Fruit fly (Drosophila melanogaster) whole organism, embryonic: ENCODE measurements around the gene CG44836.
A peak's percentile ranks its signal among the peaks of the same experiment; 100 is the strongest.

Source experiments
- Asciz ChIP-seq: fragments of 200-800 bp; sonication (Bioruptor generic); optimal IDR thresholded peaks from 2 replicates; lab custom pipeline; 2017; ENCODE audit warnings: missing biosample characterization, mild to moderate bottlenecking, missing genetic modification characterization, missing genetic modification reagents
- CG10321 ChIP-seq: fragments of 200-800 bp; sonication (Bioruptor generic); IDR thresholded peaks from 2 replicates; pipeline ENCODE4 v1.3.6; 2022; ENCODE audit warnings: missing biosample characterization, missing genetic modification characterization
- CG11695 ChIP-seq: fragments of 200-800 bp; sonication (Bioruptor generic); IDR thresholded peaks from 3 replicates; pipeline ENCODE4 v1.3.6; 2022; ENCODE audit warnings: missing biosample characterization, missing genetic modification characterization
- CG12071 ChIP-seq: fragments of 200-800 bp; sonication (Bioruptor generic); optimal IDR thresholded peaks from 3 replicates; lab custom pipeline; 2018; ENCODE audit warnings: missing biosample characterization, mild to moderate bottlenecking, missing genetic modification characterization
- CG12104 ChIP-seq: fragments of 200-800 bp; sonication (Bioruptor generic); optimal IDR thresholded peaks from 3 replicates; lab custom pipeline; 2016; ENCODE audit warnings: missing biosample characterization, missing genetic modification characterization
- CG12219 ChIP-seq: fragments of 200-800 bp; sonication (Bioruptor generic); optimal IDR thresholded peaks from 3 replicates; lab custom pipeline; 2018; ENCODE audit warnings: missing biosample characterization, mild to moderate bottlenecking, missing genetic modification characterization
- CG12391 ChIP-seq: fragments of 200-800 bp; sonication (Bioruptor generic); optimal IDR thresholded peaks from 3 replicates; lab custom pipeline; 2018; ENCODE audit warnings: missing biosample characterization, mild to moderate bottlenecking, missing genetic modification characterization, moderate library complexity
- CG12942 ChIP-seq: fragments of 200-800 bp; sonication (Bioruptor generic); optimal IDR thresholded peaks from 3 replicates; lab custom pipeline; 2016; ENCODE audit warnings: missing biosample characterization, missing genetic modification characterization
- CG15479 ChIP-seq: fragments of 200-800 bp; sonication (Bioruptor generic); optimal IDR thresholded peaks from 3 replicates; lab custom pipeline; 2019; ENCODE audit warnings: missing biosample characterization, mild to moderate bottlenecking, missing genetic modification characterization, moderate library complexity
- CG16813 ChIP-seq: fragments of 200-800 bp; sonication (Bioruptor generic); IDR thresholded peaks from 3 replicates; pipeline ENCODE4 v1.3.6; 2022; ENCODE audit warnings: missing biosample characterization, missing genetic modification characterization; ENCODE audit not compliant: partially characterized antibody
- CG17359 ChIP-seq: fragments of 200-800 bp; sonication (Bioruptor generic); optimal IDR thresholded peaks from 3 replicates; lab custom pipeline; 2018; ENCODE audit warnings: missing biosample characterization, mild to moderate bottlenecking, missing genetic modification characterization, moderate library complexity
- CG2678 ChIP-seq: fragments of 200-800 bp; sonication (Bioruptor generic); optimal IDR thresholded peaks from 3 replicates; lab custom pipeline; 2019; ENCODE audit warnings: missing biosample characterization, mild to moderate bottlenecking, missing genetic modification characterization, moderate library complexity
- CG2875 ChIP-seq: fragments of 200-800 bp; sonication (Bioruptor generic); optimal IDR thresholded peaks from 2 replicates; lab custom pipeline; 2017; ENCODE audit warnings: missing biosample characterization, mild to moderate bottlenecking, missing genetic modification characterization, missing genetic modification reagents
- CG30403 ChIP-seq: fragments of 200-800 bp; sonication (Bioruptor generic); optimal IDR thresholded peaks from 3 replicates; lab custom pipeline; 2016; ENCODE audit warnings: missing biosample characterization, missing genetic modification characterization
- CG31365 ChIP-seq: fragments of 200-800 bp; sonication (Bioruptor generic); optimal IDR thresholded peaks from 2 replicates; lab custom pipeline; 2018; ENCODE audit warnings: missing biosample characterization, mild to moderate bottlenecking, missing genetic modification characterization
- CG3407 ChIP-seq: fragments of 200-800 bp; sonication (Bioruptor generic); optimal IDR thresholded peaks from 2 replicates; lab custom pipeline; 2018; ENCODE audit warnings: missing biosample characterization, mild to moderate bottlenecking, missing genetic modification characterization
- CG3838 ChIP-seq: fragments of 200-800 bp; sonication (Bioruptor generic); optimal IDR thresholded peaks from 3 replicates; lab custom pipeline; 2016; ENCODE audit warnings: missing biosample characterization, missing genetic modification characterization
- CG4707 ChIP-seq: fragments of 200-800 bp; sonication (Bioruptor generic); optimal IDR thresholded peaks from 2 replicates; lab custom pipeline; 2018; ENCODE audit warnings: missing biosample characterization, mild to moderate bottlenecking, missing genetic modification characterization, moderate library complexity
- CG6175 ChIP-seq: fragments of 200-800 bp; sonication (Bioruptor generic); IDR thresholded peaks from 3 replicates; pipeline ENCODE4 v1.3.6; 2022; ENCODE audit warnings: missing biosample characterization, missing genetic modification characterization
- CG7271 ChIP-seq: fragments of 200-800 bp; sonication (Bioruptor generic); optimal IDR thresholded peaks from 2 replicates; lab custom pipeline; 2018; ENCODE audit warnings: missing biosample characterization, mild to moderate bottlenecking, missing genetic modification characterization, moderate library complexity
- CG7786 ChIP-seq: fragments of 200-800 bp; sonication (Bioruptor generic); optimal IDR thresholded peaks from 2 replicates; lab custom pipeline; 2016; ENCODE audit warnings: missing biosample characterization, missing genetic modification characterization
- Doc3 ChIP-seq: fragments of 200-800 bp; sonication (Bioruptor generic); IDR thresholded peaks from 3 replicates; pipeline ENCODE4 v1.3.6; 2022; ENCODE audit warnings: missing biosample characterization, missing genetic modification characterization; ENCODE audit not compliant: partially characterized antibody
- Drgx ChIP-seq: fragments of 200-800 bp; sonication (Bioruptor generic); IDR thresholded peaks from 2 replicates; pipeline ENCODE4 v1.3.6; 2022; ENCODE audit warnings: missing biosample characterization, missing genetic modification characterization
- Gug ChIP-seq: fragments of 200-800 bp; sonication (Bioruptor generic); IDR thresholded peaks from 4 replicates; pipeline ENCODE4 v1.3.6; 2022; ENCODE audit warnings: missing biosample characterization, missing genetic modification characterization
- H15 ChIP-seq: fragments of 200-800 bp; sonication (Bioruptor generic); IDR thresholded peaks from 3 replicates; pipeline ENCODE4 v1.3.6; 2022; ENCODE audit warnings: missing biosample characterization, missing genetic modification characterization
- H2.0 ChIP-seq: fragments of 200-800 bp; sonication (Bioruptor generic); IDR thresholded peaks from 2 replicates; pipeline ENCODE4 v1.3.6; 2022; ENCODE audit warnings: missing biosample characterization, missing genetic modification characterization
- Lim3 ChIP-seq: fragments of 200-800 bp; sonication (Bioruptor generic); IDR thresholded peaks from 2 replicates; pipeline ENCODE4 v1.3.6; 2022; ENCODE audit warnings: missing biosample characterization, missing genetic modification characterization
- MBD-R2 ChIP-seq: fragments of 200-800 bp; sonication (Bioruptor generic); IDR thresholded peaks from 2 replicates; pipeline ENCODE4 v1.3.6; 2022; ENCODE audit warnings: missing biosample characterization, missing genetic modification characterization
- MTF-1 ChIP-seq: fragments of 200-800 bp; sonication (Bioruptor generic); optimal IDR thresholded peaks from 2 replicates; lab custom pipeline; 2018; ENCODE audit warnings: missing biosample characterization, mild to moderate bottlenecking, missing genetic modification characterization, borderline replicate concordance
- Oaz ChIP-seq: fragments of 200-800 bp; sonication (Bioruptor generic); IDR thresholded peaks from 2 replicates; pipeline ENCODE4 v1.3.6; 2022; ENCODE audit warnings: missing biosample characterization, missing genetic modification characterization
- Sry-β ChIP-seq: fragments of 200-800 bp; sonication (Bioruptor generic); optimal IDR thresholded peaks from 2 replicates; lab custom pipeline; 2018; ENCODE audit warnings: missing biosample characterization, mild to moderate bottlenecking, missing genetic modification characterization, moderate library complexity
- Trl ChIP-seq, 3 experiments: fragments of >200 bp in 2 of 3; fragments of 200-800 bp in 1 of 3; sonication (Bioruptor generic) in 1 of 3; optimal IDR thresholded peaks; 2 replicates in 1 of 3; 3 replicates in 2 of 3; lab custom pipeline; 2016 to 2017; ENCODE audit warnings: missing biosample characterization in 1 of 3, missing genetic modification characterization in 1 of 3
- Usf ChIP-seq: fragments of 200-800 bp; sonication (Bioruptor generic); optimal IDR thresholded peaks from 2 replicates; lab custom pipeline; 2017; ENCODE audit warnings: missing genotype, missing biosample characterization, missing genetic modification characterization
- Xrp1 ChIP-seq: fragments of 200-800 bp; sonication (Bioruptor generic); IDR thresholded peaks from 2 replicates; pipeline ENCODE4 v1.3.6; 2022; ENCODE audit warnings: missing biosample characterization, missing genetic modification characterization
- ara ChIP-seq: fragments of 200-800 bp; sonication (Bioruptor generic); IDR thresholded peaks from 2 replicates; pipeline ENCODE4 v1.3.6; 2022; ENCODE audit warnings: missing biosample characterization, missing genetic modification characterization
- ase ChIP-seq: fragments of 200-800 bp; sonication (Bioruptor generic); IDR thresholded peaks from 3 replicates; pipeline ENCODE4 v1.3.6; 2022; ENCODE audit warnings: missing biosample characterization, missing genetic modification characterization
- chif ChIP-seq, 2 experiments: fragments of 200-800 bp; sonication (Bioruptor generic); optimal IDR thresholded peaks; 3 replicates each; lab custom pipeline; 2016; ENCODE audit warnings: missing biosample characterization in 2 of 2, missing genetic modification characterization in 2 of 2
- dm ChIP-seq: fragments of 200-800 bp; sonication (Bioruptor generic); optimal IDR thresholded peaks from 3 replicates; lab custom pipeline; 2016; ENCODE audit warnings: missing biosample characterization, missing genetic modification characterization
- dpn ChIP-seq, 2 experiments: fragments of 200-800 bp; sonication (Bioruptor generic); optimal IDR thresholded peaks; 3 replicates each; lab custom pipeline; 2016; ENCODE audit warnings: missing biosample characterization in 2 of 2, missing genetic modification characterization in 2 of 2
- en ChIP-seq: fragments of 200-800 bp; sonication (Bioruptor generic); optimal IDR thresholded peaks from 2 replicates; lab custom pipeline; 2016; ENCODE audit warnings: missing biosample characterization, missing genetic modification characterization
- fd3F ChIP-seq: fragments of 200-800 bp; sonication (Bioruptor generic); optimal IDR thresholded peaks from 2 replicates; lab custom pipeline; 2018; ENCODE audit warnings: missing biosample characterization, mild to moderate bottlenecking, missing genetic modification characterization, moderate library complexity
- gcm2 ChIP-seq: fragments of 200-800 bp; sonication (Bioruptor generic); optimal IDR thresholded peaks from 2 replicates; lab custom pipeline; 2016; ENCODE audit warnings: missing biosample characterization, missing genetic modification characterization
- gsb-n ChIP-seq: fragments of 200-800 bp; sonication (Bioruptor generic); optimal IDR thresholded peaks from 3 replicates; lab custom pipeline; 2018; ENCODE audit warnings: missing biosample characterization, mild to moderate bottlenecking, missing genetic modification characterization
- her ChIP-seq: fragments of 200-800 bp; sonication (Bioruptor generic); optimal IDR thresholded peaks from 2 replicates; lab custom pipeline; 2016; ENCODE audit warnings: missing biosample characterization, missing genetic modification characterization
- jing ChIP-seq: fragments of 200-800 bp; sonication (Bioruptor generic); optimal IDR thresholded peaks from 2 replicates; lab custom pipeline; 2018; ENCODE audit warnings: missing biosample characterization, mild to moderate bottlenecking, missing genetic modification characterization
- ken ChIP-seq: fragments of 200-800 bp; sonication (Bioruptor generic); IDR thresholded peaks from 3 replicates; pipeline ENCODE4 v1.3.6; 2022; ENCODE audit warnings: missing biosample characterization, missing genetic modification characterization
- pan ChIP-seq, 4 experiments: fragments of >200 bp in 3 of 4; fragments of 200-800 bp in 1 of 4; sonication (Bioruptor generic) in 1 of 4; optimal IDR thresholded peaks in 3 of 4; IDR thresholded peaks in 1 of 4; 2 replicates each; pipeline versions ENCODE4 v1.3.6 to Lab custom; 2017 to 2022; ENCODE audit warnings: missing biosample characterization in 2 of 4, missing genetic modification characterization in 2 of 4, mixed read lengths in 1 of 4
- pho ChIP-seq: fragments of 200-800 bp; sonication (Bioruptor generic); optimal IDR thresholded peaks from 2 replicates; lab custom pipeline; 2016; ENCODE audit warnings: missing biosample characterization, missing genetic modification characterization
- scrt ChIP-seq: fragments of 200-800 bp; sonication (Bioruptor generic); optimal IDR thresholded peaks from 2 replicates; lab custom pipeline; 2018; ENCODE audit warnings: missing biosample characterization, mild to moderate bottlenecking, missing genetic modification characterization, moderate library complexity
- unpg ChIP-seq: fragments of 200-800 bp; sonication (Bioruptor generic); optimal IDR thresholded peaks from 3 replicates; lab custom pipeline; 2018; ENCODE audit warnings: missing biosample characterization, mild to moderate bottlenecking, missing genetic modification characterization, moderate library complexity
- yki ChIP-seq: fragments of >200 bp; optimal IDR thresholded peaks from 3 replicates; lab custom pipeline; 2018

CG44836 gene

dm6 chr3L:16429451-16429850 is 29.4 kb upstream of the CG44836 start (continued):
- no peak for TF ChIP-seq fd3F (GFP tag; lab: Kevin White, UChicago)
- peak; percentile 19 for TF ChIP-seq MTF-1 (GFP tag; lab: Kevin White, UChicago)
- no peak for TF ChIP-seq Gug
- no peak for TF ChIP-seq dm (GFP tag; lab: Kevin White, UChicago)
- TF ChIP-seq yki (lab: Kevin White, UChicago), result no peak
- no peak for TF ChIP-seq dpn (GFP tag; optimal IDR thresholded peaks at IDR 0.05; lab: Kevin White, UChicago)
- no peak for TF ChIP-seq Sry-β (GFP tag; lab: Kevin White, UChicago)
- TF ChIP-seq pho (GFP tag; lab: Kevin White, UChicago), result no peak
- TF ChIP-seq scrt (GFP tag; lab: Kevin White, UChicago), result no peak
- no peak for TF ChIP-seq CG12391 (tag; lab: Kevin White, UChicago)
- no peak for TF ChIP-seq CG30403
- TF ChIP-seq CG3838 (GFP tag; lab: Kevin White, UChicago), result no peak
- TF ChIP-seq ara, result 0 out of 2 replicates have a peak, but pooled peaks have one; percentile 16
- peak; percentile 52 for TF ChIP-seq CG3407 (GFP tag; lab: Kevin White, UChicago)
- TF ChIP-seq en (GFP tag; lab: Kevin White, UChicago), result no peak
- TF ChIP-seq Drgx (GFP tag; lab: Robert Waterston, UW), result no peak
- no peak for TF ChIP-seq Doc3 (GFP tag; lab: Robert Waterston, UW)
- no peak for TF ChIP-seq MBD-R2 (GFP tag; lab: Robert Waterston, UW)
- TF ChIP-seq CG17359 (tag; lab: Kevin White, UChicago), result peak; percentile 81
- TF ChIP-seq gsb-n (tag; lab: Kevin White, UChicago), result peak; percentile 24
- no peak for TF ChIP-seq CG7271 (tag; lab: Kevin White, UChicago)
- TF ChIP-seq CG31365 (tag; lab: Kevin White, UChicago), result peak; percentile 33
- TF ChIP-seq gcm2 (GFP tag; lab: Kevin White, UChicago), result no peak
- TF ChIP-seq chif (GFP tag; optimal IDR thresholded peaks at IDR 0.05; lab: Kevin White, UChicago), result no peak
- TF ChIP-seq jing (GFP tag; lab: Kevin White, UChicago), result no peak
- no peak for TF ChIP-seq pan (optimal IDR thresholded peaks at IDR 0.05; lab: Kevin White, UChicago)
- no peak for TF ChIP-seq pan (GFP tag; optimal IDR thresholded peaks at IDR 0.05 in 1 of 2, IDR thresholded peaks at IDR 0.05 in 1 of 2)
- no peak for TF ChIP-seq CG6175 (GFP tag; lab: Robert Waterston, UW)
- TF ChIP-seq CG12219 (GFP tag; lab: Kevin White, UChicago), result no peak
- no peak for TF ChIP-seq CG15479 (GFP tag; lab: Kevin White, UChicago)
- TF ChIP-seq Oaz (GFP tag; lab: Robert Waterston, UW), result no peak
- TF ChIP-seq ken, result no peak
- TF ChIP-seq CG7786, result no peak
- no peak for TF ChIP-seq CG2678 (tag; lab: Kevin White, UChicago)
- TF ChIP-seq Usf, result no peak
- TF ChIP-seq CG12942, result peak; percentile 22
- peak; percentile 84 for TF ChIP-seq Asciz (GFP tag; lab: Kevin White, UChicago)
- no peak for TF ChIP-seq CG12104 (GFP tag; lab: Kevin White, UChicago)
- peak; percentile 28; the same call in 1 of the 3 replicates for TF ChIP-seq CG11695 (GFP tag; lab: Robert Waterston, UW)
- TF ChIP-seq CG12071 (GFP tag; lab: Kevin White, UChicago), result peak; percentile 59
- TF ChIP-seq CG2875, result peak; percentile 67
- no peak for TF ChIP-seq Lim3 (GFP tag; lab: Robert Waterston, UW)
- TF ChIP-seq CG16813 (GFP tag; lab: Robert Waterston, UW), result no peak
- TF ChIP-seq Xrp1 (GFP tag; lab: Robert Waterston, UW), result no peak
- no peak for TF ChIP-seq CG10321 (GFP tag; lab: Robert Waterston, UW)
- no peak for TF ChIP-seq H2.0
- TF ChIP-seq CG4707 (GFP tag; lab: Kevin White, UChicago), result peak; percentile 68
- TF ChIP-seq her, result no peak
- TF ChIP-seq ase (GFP tag; lab: Robert Waterston, UW), result no peak
- TF ChIP-seq H15 (GFP tag; lab: Robert Waterston, UW), result no peak
- TF ChIP-seq Trl (optimal IDR thresholded peaks at IDR 0.05; lab: Kevin White, UChicago), result no peak
- peak; percentile 16 for TF ChIP-seq Trl (GFP tag; optimal IDR thresholded peaks at IDR 0.05; lab: Kevin White, UChicago)
- no peak for TF ChIP-seq unpg
